Worm (Caenorhabditis elegans) whole organism, L2 larva: Measurements from ENCODE around the gene H13N06.7.
A peak's percentile ranks its signal among the peaks of the same experiment; 100 is the strongest.

Experiments
- C34F6.9 ChIP-seq: fragments of 150-350 bp; optimal IDR thresholded peaks from 2 replicates; lab custom pipeline; 2014; ENCODE audit warnings: missing biosample characterization, missing genetic modification characterization
- F13H6.1 ChIP-seq: sonication (generic microtip); optimal IDR thresholded peaks from 2 replicates; lab custom pipeline; 2016; ENCODE audit warnings: missing genetic modification characterization, missing compliant biosample characterization
- R02D3.7 ChIP-seq: fragments of 150-350 bp; optimal IDR thresholded peaks from 2 replicates; lab custom pipeline; 2014; ENCODE audit warnings: missing biosample characterization, missing genetic modification characterization
- ZK546.5 ChIP-seq: sonication (generic microtip); optimal IDR thresholded peaks from 2 replicates; lab custom pipeline; 2017; ENCODE audit warnings: missing biosample characterization, missing genetic modification characterization
- alr-1 ChIP-seq: fragments of 150-350 bp; optimal IDR thresholded peaks from 2 replicates; lab custom pipeline; 2014; ENCODE audit warnings: missing biosample characterization, missing genetic modification characterization
- aly-2 ChIP-seq: fragments of 150-350 bp; optimal IDR thresholded peaks from 2 replicates; lab custom pipeline; 2014; ENCODE audit warnings: missing biosample characterization, missing genetic modification characterization
- ama-1 ChIP-seq: fragments of 150-350 bp; optimal IDR thresholded peaks from 2 replicates; lab custom pipeline; 2018; ENCODE audit warnings: inconsistent platforms
- blmp-1 ChIP-seq: sonication (generic microtip); optimal IDR thresholded peaks from 2 replicates; lab custom pipeline; 2017; ENCODE audit warnings: missing genetic modification characterization, mild to moderate bottlenecking, missing compliant biosample characterization, antibody characterized with exemption, moderate library complexity; ENCODE audit not compliant: insufficient read depth
- ceh-82 ChIP-seq: fragments of 150-350 bp; optimal IDR thresholded peaks from 2 replicates; lab custom pipeline; 2014; ENCODE audit warnings: missing biosample characterization, missing genetic modification characterization
- crh-2 ChIP-seq: sonication (generic microtip); optimal IDR thresholded peaks from 2 replicates; lab custom pipeline; 2017; ENCODE audit warnings: missing biosample characterization, missing genetic modification characterization
- egl-27 ChIP-seq: sonication (generic microtip); optimal IDR thresholded peaks from 3 replicates; lab custom pipeline; 2017; ENCODE audit warnings: missing biosample characterization, missing genetic modification reagents, missing genetic modification characterization
- elt-1 ChIP-seq: fragments of 150-350 bp; optimal IDR thresholded peaks from 2 replicates; lab custom pipeline; 2014; ENCODE audit warnings: missing biosample characterization, missing genetic modification characterization
- elt-3 ChIP-seq: sonication (generic microtip); optimal IDR thresholded peaks from 2 replicates; lab custom pipeline; 2017; ENCODE audit warnings: missing biosample characterization, missing genetic modification characterization
- fos-1 ChIP-seq: fragments of 150-350 bp; optimal IDR thresholded peaks from 2 replicates; lab custom pipeline; 2014; ENCODE audit warnings: missing biosample characterization, missing genetic modification characterization
- gmeb-1 ChIP-seq: fragments of 150-350 bp; optimal IDR thresholded peaks from 2 replicates; lab custom pipeline; 2014; ENCODE audit warnings: missing biosample characterization, missing genetic modification characterization
- lin-13 ChIP-seq: fragments of 150-350 bp; optimal IDR thresholded peaks from 2 replicates; lab custom pipeline; 2014; ENCODE audit warnings: missing biosample characterization, missing genetic modification reagents, missing genetic modification characterization
- lin-39 ChIP-seq: fragments of 150-350 bp; optimal IDR thresholded peaks from 2 replicates; lab custom pipeline; 2014; ENCODE audit warnings: missing biosample characterization, missing genetic modification reagents, missing genetic modification characterization
- mab-5 ChIP-seq: fragments of 150-350 bp; optimal IDR thresholded peaks from 2 replicates; lab custom pipeline; 2014; ENCODE audit warnings: missing biosample characterization, missing genetic modification characterization
- mdl-1 ChIP-seq, 2 experiments: fragments of 150-350 bp in 1 of 2; sonication (generic microtip) in 1 of 2; optimal IDR thresholded peaks; 2 replicates each; lab custom pipeline; 2017; ENCODE audit warnings: missing biosample characterization in 2 of 2, missing genetic modification characterization in 2 of 2
- nhr-10 ChIP-seq: sonication (generic microtip); optimal IDR thresholded peaks from 2 replicates; lab custom pipeline; 2017; ENCODE audit warnings: missing biosample characterization, missing genetic modification characterization
- nhr-11 ChIP-seq: fragments of 150-350 bp; optimal IDR thresholded peaks from 2 replicates; lab custom pipeline; 2014; ENCODE audit warnings: missing biosample characterization, missing genetic modification characterization
- nhr-21 ChIP-seq: fragments of 150-350 bp; optimal IDR thresholded peaks from 2 replicates; lab custom pipeline; 2014; ENCODE audit warnings: missing biosample characterization, missing genetic modification characterization
- nhr-23 ChIP-seq: fragments of 150-350 bp; optimal IDR thresholded peaks from 2 replicates; lab custom pipeline; 2014; ENCODE audit warnings: missing biosample characterization, missing genetic modification reagents, missing genetic modification characterization
- nhr-237 ChIP-seq: fragments of 150-350 bp; optimal IDR thresholded peaks from 2 replicates; lab custom pipeline; 2014; ENCODE audit warnings: missing biosample characterization, missing genetic modification characterization
- nhr-6 ChIP-seq: fragments of 150-350 bp; optimal IDR thresholded peaks from 2 replicates; lab custom pipeline; 2014; ENCODE audit warnings: missing biosample characterization, missing genetic modification characterization
- nhr-77 ChIP-seq: fragments of 150-350 bp; optimal IDR thresholded peaks from 2 replicates; lab custom pipeline; 2014; ENCODE audit warnings: missing biosample characterization, missing genetic modification characterization
- peb-1 ChIP-seq: fragments of 150-350 bp; optimal IDR thresholded peaks from 2 replicates; lab custom pipeline; 2014; ENCODE audit warnings: missing biosample characterization, missing genetic modification characterization
- sem-4 ChIP-seq: fragments of 150-350 bp; optimal IDR thresholded peaks from 2 replicates; lab custom pipeline; 2014; ENCODE audit warnings: missing biosample characterization, missing genetic modification reagents, missing genetic modification characterization
- skn-1 ChIP-seq: sonication (generic microtip); optimal IDR thresholded peaks from 2 replicates; lab custom pipeline; 2017; ENCODE audit warnings: missing biosample characterization, missing genetic modification characterization
- snpc-4 ChIP-seq: fragments of 150-350 bp; optimal IDR thresholded peaks from 2 replicates; lab custom pipeline; 2014; ENCODE audit warnings: missing biosample characterization, missing genetic modification characterization
- unc-55 ChIP-seq: fragments of 150-350 bp; sonication (generic microtip); optimal IDR thresholded peaks from 3 replicates; lab custom pipeline; 2014; ENCODE audit warnings: missing biosample characterization, missing genetic modification reagents, missing genetic modification characterization
- unc-62 ChIP-seq: fragments of 150-350 bp; optimal IDR thresholded peaks from 2 replicates; lab custom pipeline; 2014; ENCODE audit warnings: missing biosample characterization, missing genetic modification reagents, missing genetic modification characterization
- ztf-1 ChIP-seq: fragments of 200-800 bp; sonication (Bioruptor generic); conservative IDR thresholded peaks from 2 replicates; pipeline ENCODE4 v1.3.6; 2022; ENCODE audit warnings: missing genetic modification characterization, missing compliant biosample characterization
- ztf-11 ChIP-seq: sonication (generic microtip); optimal IDR thresholded peaks from 2 replicates; lab custom pipeline; 2017; ENCODE audit warnings: missing biosample characterization, missing genetic modification characterization
- ztf-4 ChIP-seq: fragments of 150-350 bp; optimal IDR thresholded peaks from 2 replicates; lab custom pipeline; 2014; ENCODE audit warnings: missing biosample characterization, missing genetic modification characterization

H13N06.7 gene

DNA sequence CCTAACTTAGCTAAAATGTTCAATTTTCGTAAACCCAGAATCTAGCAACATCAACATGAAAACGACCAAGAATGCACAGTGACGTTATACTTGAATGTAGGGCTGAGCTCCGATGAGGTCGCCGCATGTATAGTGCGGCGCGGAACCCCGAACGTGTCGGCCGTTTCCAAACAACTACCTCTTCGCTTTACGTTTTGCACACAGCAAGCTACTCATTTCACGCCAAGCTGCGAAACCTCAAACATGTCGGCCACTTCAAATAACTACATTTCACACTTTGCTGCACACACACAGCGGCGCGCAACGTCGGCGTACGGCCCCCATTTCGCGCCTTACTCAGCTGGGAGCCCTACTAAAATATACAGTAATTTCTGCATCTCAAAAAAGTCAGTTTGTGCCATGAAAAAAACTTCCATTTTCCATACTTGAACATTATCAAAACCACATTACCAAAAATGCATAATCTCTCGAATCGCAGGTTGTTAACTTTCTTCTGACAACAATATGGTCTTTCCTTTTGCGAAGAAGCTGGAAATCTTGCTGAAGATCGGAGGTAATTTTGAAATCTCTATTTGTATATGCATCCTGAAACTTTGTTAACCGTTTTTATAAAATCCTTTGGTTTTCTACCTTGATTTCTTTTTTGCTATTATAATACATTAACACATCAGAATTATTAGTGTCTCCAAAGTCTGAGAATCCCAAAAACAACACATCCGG is at the start of gene H13N06.7:
H13N06.7 (plus strand) TSS at position 670 of the 720 bp plus-strand sequence.
- TF ChIP-seq lin-13 = no peak
- TF ChIP-seq gmeb-1 (tag; lab: Kevin White, UChicago) = no peak
- no peak for TF ChIP-seq ztf-11
- TF ChIP-seq ama-1 (lab: Kevin White, UChicago) = no peak

DNA sequence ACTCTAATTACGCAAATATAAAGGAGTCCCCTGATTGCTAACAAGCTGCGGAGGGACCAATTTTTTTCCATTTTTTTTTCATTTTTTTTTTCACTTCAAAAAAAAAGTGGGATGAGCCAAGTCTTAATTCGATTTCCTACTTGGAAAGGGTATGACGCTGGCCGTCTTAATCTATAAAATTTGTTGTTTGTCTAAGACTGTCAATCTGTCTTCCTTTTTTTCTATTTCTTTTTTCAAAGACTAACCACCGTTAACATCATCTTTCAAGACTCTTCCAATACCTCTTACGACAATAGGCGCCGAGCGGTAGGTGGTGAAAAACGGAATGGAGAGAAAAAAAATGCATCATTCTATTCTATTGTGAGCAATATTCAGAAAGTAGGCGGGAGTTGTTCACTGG is 37.9 kb upstream of the H13N06.7 start:
- TF ChIP-seq blmp-1 (no peak), crh-2 (no peak), nhr-77 (tag; lab: Kevin White, UChicago) (no peak), unc-55 (GFP tag; lab: Kevin White, UChicago) (no peak), unc-62 (GFP tag; lab: Kevin White, UChicago) (no peak), elt-1 (no peak), fos-1 (tag; lab: Kevin White, UChicago) (no peak), C34F6.9 (tag; lab: Kevin White, UChicago) (no peak), ztf-4 (tag; lab: Kevin White, UChicago) (no peak)
- TF ChIP-seq, all 48 proteins: peak for 0

DNA sequence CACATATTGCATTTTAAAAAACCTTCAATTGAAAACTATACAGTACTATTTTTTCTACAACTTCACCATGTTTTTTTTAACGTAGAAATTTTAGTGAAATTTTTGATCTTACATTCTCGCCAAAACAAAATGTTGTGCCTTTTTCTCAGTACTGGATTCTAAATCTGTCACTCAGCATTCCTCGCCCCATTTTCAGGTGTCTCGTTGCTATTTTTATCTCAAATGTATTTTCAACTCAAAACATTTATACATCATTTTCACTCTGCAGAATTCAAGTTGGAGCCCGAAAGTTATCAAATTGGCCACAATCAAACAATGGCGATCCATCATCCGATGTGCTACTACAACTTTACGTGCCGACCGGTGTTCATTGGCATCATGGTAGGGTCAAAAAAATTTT is 36.9 kb upstream of the H13N06.7 start, which contains the start of gene sprr-1:
sprr-1 (plus strand) TSS at position 269 of the 400 bp plus-strand sequence.
- TF ChIP-seq lin-13 (no peak), unc-55 (GFP tag; lab: Kevin White, UChicago) (no peak), skn-1 (tag; lab: Kevin White, UChicago) (no peak), peb-1 (tag; lab: Kevin White, UChicago) (no peak)

DNA sequence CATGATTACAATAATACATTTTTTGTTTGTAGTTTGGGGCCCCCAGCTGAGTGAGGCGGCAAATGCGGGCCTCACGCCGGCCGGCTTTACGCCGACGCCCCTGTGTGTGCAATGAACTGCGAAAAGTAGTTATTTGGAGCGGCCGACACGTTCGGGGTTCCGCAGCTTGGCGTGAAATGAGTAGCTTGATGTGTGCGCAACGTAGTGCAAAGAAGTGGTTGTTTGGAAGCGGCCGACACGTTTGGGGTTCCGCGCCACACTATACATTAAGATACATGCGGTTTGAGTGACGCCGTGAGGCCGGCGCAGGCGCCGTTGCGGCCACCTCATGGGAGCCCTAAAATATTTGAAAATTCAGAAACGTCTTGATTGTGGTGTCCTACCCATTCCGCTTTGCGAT is 34.3 kb upstream of the H13N06.7 start:
- TF ChIP-seq fos-1 (tag; lab: Kevin White, UChicago) = no peak
- no peak for TF ChIP-seq ama-1 (lab: Kevin White, UChicago)
- TF ChIP-seq snpc-4 (tag; lab: Kevin White, UChicago) = peak; percentile 24

DNA sequence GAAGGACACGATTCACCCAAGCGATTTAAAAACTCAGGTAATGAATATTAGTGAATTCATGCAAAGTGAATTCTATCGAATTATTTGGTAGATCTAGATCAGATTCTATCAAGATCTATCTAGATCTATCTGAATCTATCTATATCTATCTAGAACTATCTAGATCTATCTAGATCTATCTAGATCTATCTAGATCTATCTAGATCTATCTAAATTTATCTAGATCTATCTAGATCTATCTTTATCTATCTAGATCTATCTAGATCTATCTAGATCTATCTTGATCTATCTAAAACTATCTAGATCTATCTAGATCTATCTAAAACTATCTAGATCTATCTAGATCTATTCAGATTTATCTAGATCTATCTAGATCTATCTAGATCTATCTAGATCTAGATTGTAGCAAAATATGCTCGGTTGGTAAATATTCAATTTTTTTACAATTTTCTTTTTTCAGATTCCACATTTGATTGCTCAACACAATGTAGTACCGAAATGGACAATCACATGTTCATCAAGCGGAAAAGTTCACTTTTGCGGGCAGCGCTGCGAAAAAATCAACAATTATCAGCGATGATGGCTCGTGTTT is 32.9 kb upstream of the H13N06.7 start:
- TF ChIP-seq egl-27 (peak; percentile 76), crh-2 (no peak), sem-4 (tag; lab: Kevin White, UChicago) (peak; percentile 86), nhr-21 (tag; lab: Kevin White, UChicago) (no peak), elt-1 (peak; percentile 67)

DNA sequence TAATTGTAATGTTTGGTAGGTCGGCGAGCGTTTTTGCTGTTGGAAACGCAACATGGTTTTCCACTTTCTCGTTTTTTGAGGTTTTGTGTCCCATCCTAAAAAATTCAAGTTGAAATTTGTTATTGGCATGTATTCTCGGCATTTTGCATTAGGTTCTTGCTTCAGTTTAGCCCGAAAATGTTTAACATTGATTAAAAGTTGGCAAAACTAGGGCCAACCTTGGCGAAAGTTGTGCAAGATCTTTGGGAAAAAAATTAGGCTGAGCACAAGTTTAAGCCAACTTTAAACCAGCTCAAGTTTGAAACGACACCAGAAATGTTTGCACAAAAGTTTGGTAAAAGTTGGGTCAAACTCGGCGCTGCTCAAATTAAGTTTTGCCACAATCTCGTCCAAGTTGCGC is 25.6 kb upstream of the H13N06.7 start, which contains the start of gene exc-1:
exc-1 (minus strand) TSS at position 101 of the 400 bp plus-strand sequence.
- no peak for TF ChIP-seq nhr-23 (tag; lab: Kevin White, UChicago)
- no peak for TF ChIP-seq F13H6.1 (tag; lab: Kevin White, UChicago)
- TF ChIP-seq nhr-237 (tag; lab: Kevin White, UChicago) = no peak
- TF ChIP-seq nhr-77 (tag; lab: Kevin White, UChicago) = no peak
- no peak for TF ChIP-seq R02D3.7 (tag; lab: Kevin White, UChicago)
- no peak for TF ChIP-seq elt-3
- no peak for TF ChIP-seq lin-39 (tag; lab: Kevin White, UChicago)
- no peak for TF ChIP-seq unc-62 (GFP tag; lab: Kevin White, UChicago)
- TF ChIP-seq aly-2 (tag; lab: Kevin White, UChicago) = no peak
- no peak for TF ChIP-seq nhr-10 (tag; lab: Kevin White, UChicago)

DNA sequence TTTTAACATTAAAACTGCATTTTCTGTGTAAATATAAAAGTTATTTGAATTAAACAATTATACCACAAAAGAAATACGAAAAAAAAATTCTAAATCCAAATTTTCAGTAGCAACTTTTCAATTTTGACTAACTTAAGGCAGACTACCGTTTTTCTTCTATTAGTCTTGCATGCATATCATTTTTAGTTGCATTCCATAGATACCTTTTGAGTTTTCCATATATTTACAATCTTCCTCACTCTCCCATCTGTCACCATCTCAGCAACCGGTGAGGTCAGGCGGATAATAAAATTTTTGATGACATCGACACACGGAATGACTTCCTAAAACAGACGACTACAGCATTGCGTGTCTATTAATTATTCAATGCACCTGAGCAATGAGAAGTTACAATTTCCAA is 24.2 kb upstream of the H13N06.7 start, which contains the start of gene gcy-36:
gcy-36 (plus strand) TSS at position 301 of the 400 bp plus-strand sequence.
- no peak for TF ChIP-seq aly-2 (tag; lab: Kevin White, UChicago)
- TF ChIP-seq nhr-21 (tag; lab: Kevin White, UChicago) = no peak
- no peak for TF ChIP-seq alr-1 (tag; lab: Kevin White, UChicago)
- TF ChIP-seq peb-1 (tag; lab: Kevin White, UChicago) = no peak
- no peak for TF ChIP-seq nhr-11 (tag; lab: Kevin White, UChicago)
- no peak for TF ChIP-seq egl-27
- no peak for TF ChIP-seq nhr-237 (tag; lab: Kevin White, UChicago)
- no peak for TF ChIP-seq gmeb-1 (tag; lab: Kevin White, UChicago)
- TF ChIP-seq ceh-82 (tag; lab: Kevin White, UChicago) = no peak
- TF ChIP-seq snpc-4 (tag; lab: Kevin White, UChicago) = no peak
- TF ChIP-seq ZK546.5 (tag; lab: Kevin White, UChicago) = no peak
- TF ChIP-seq mab-5 (tag; lab: Kevin White, UChicago) = no peak
- TF ChIP-seq unc-62 (GFP tag; lab: Kevin White, UChicago) = no peak
- no peak for TF ChIP-seq nhr-77 (tag; lab: Kevin White, UChicago)
- TF ChIP-seq mdl-1 (tag; optimal IDR thresholded peaks at IDR 0.05; lab: Kevin White, UChicago) = no peak
- TF ChIP-seq fos-1 (tag; lab: Kevin White, UChicago) = no peak
- TF ChIP-seq ztf-1 = no peak
- TF ChIP-seq nhr-6 (tag; lab: Kevin White, UChicago) = no peak
